Worm (Caenorhabditis elegans) whole organism, early embryonic: Measurements from ENCODE around the gene tag-275.

Experiments used
- hmg-4 ChIP-seq: fragments of 200-800 bp; sonication (Bioruptor generic); optimal IDR thresholded peaks from 2 replicates; lab custom pipeline; 2018; ENCODE audit warnings: mild to moderate bottlenecking, missing genetic modification characterization, missing compliant biosample characterization
- tra-4 ChIP-seq: sonication (generic microtip); optimal IDR thresholded peaks from 2 replicates; lab custom pipeline; 2017; ENCODE audit warnings: missing genetic modification characterization, missing compliant biosample characterization

DNA sequence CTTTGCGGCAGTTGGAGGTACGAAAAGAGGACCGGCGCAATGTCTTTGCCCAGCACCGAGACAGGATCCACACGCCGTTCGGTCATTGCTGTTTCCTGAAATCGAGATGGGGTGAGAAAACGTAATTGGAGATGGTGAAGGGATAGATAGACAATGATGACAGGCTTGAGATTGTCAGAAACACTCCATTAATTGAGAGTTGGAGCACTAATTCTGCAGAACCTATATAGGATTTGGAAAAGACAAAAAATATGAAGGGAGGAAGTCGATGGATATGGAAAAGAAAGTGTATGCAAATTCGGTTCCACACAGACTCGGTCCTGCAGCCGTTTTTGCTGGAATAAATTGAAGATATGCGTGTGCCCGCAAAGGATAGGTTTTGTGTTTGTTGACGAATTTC, 12.1 kb downstream of the tag-275 start, which contains the start of gene Y72A10A.1:
- no peak for TF ChIP-seq hmg-4 (GFP tag; lab: Kevin White, UChicago)
- no peak for TF ChIP-seq tra-4 (tag; lab: Kevin White, UChicago)
